Fruit fly (Drosophila melanogaster): ENCODE data around the gene CG7950.
A peak's percentile ranks its signal among the peaks of the same experiment; 100 is the strongest.

The CG7950 gene

DNA sequence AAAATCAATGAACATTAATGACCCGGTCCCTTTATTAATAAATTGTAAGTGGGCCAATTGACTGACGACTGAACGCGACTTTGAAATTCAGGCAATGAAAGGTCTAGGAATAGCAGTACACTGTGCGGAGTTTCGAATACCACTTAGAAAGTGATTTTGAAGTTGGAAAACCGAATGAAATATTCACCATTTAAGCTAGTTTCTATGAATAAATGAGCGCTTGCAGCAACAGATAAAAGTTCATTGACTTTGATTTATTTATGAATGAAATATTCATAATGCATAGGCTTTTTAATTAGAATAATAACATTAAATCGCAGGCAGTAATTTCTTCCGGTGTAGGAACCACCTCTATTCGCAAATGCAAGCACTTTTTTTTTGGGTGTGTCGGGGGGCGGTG is 35.6 kb upstream of the CG7950 start (continued):
- TF ChIP-seq zen (tag; optimal IDR thresholded peaks at IDR 0.05) = no peak
- TF ChIP-seq emc (GFP tag; optimal IDR thresholded peaks at IDR 0.05) = no peak
- no peak for TF ChIP-seq CG1832 (GFP tag; optimal IDR thresholded peaks at IDR 0.05)
- no peak for TF ChIP-seq CG7987 (GFP tag; optimal IDR thresholded peaks at IDR 0.05)
- TF ChIP-seq Hsf (GFP tag; optimal IDR thresholded peaks at IDR 0.05) = no peak
- TF ChIP-seq tup (GFP tag; optimal IDR thresholded peaks at IDR 0.05) = no peak
- TF ChIP-seq CG10979 (tag; optimal IDR thresholded peaks at IDR 0.05) = peak; percentile 10
- TF ChIP-seq unpg (GFP tag; optimal IDR thresholded peaks at IDR 0.05) = peak; percentile 33
- peak; percentile 65 for TF ChIP-seq Drgx (GFP tag; IDR thresholded peaks at IDR 0.05)
- no peak for TF ChIP-seq D (optimal IDR thresholded peaks at IDR 0.05)
- peak; percentile 17 for TF ChIP-seq D (GFP tag; optimal IDR thresholded peaks at IDR 0.05)
- peak; percentile 29 for TF ChIP-seq Xbp1 (GFP tag; optimal IDR thresholded peaks at IDR 0.05)
- no peak for TF ChIP-seq pnt (GFP tag; optimal IDR thresholded peaks at IDR 0.05)
- TF ChIP-seq Taf1 (GFP tag; IDR thresholded peaks at IDR 0.05) = no peak
- peak; percentile 53 for TF ChIP-seq CG11504 (tag; optimal IDR thresholded peaks at IDR 0.05)
- peak; percentile 33 for TF ChIP-seq zf30C (GFP tag; optimal IDR thresholded peaks at IDR 0.05)
- TF ChIP-seq CG17359 (tag; optimal IDR thresholded peaks at IDR 0.05) = peak; percentile 22
- TF ChIP-seq CG17361 (GFP tag; IDR thresholded peaks at IDR 0.05) = 0 out of 3 replicates have a peak, but pooled peaks have one; percentile 16
- TF ChIP-seq dmrt11E (tag; optimal IDR thresholded peaks at IDR 0.05) = peak; percentile 1
- peak; percentile 33 for TF ChIP-seq Oli (tag; optimal IDR thresholded peaks at IDR 0.05)
- peak; percentile 22 for TF ChIP-seq CG7839 (tag; optimal IDR thresholded peaks at IDR 0.05)
- TF ChIP-seq CG12104 (GFP tag; optimal IDR thresholded peaks at IDR 0.05) = no peak
- TF ChIP-seq wek (GFP tag; optimal IDR thresholded peaks at IDR 0.05) = no peak
- no peak for TF ChIP-seq sens (GFP tag)
- no peak for TF ChIP-seq pan (optimal IDR thresholded peaks at IDR 0.05)
- TF ChIP-seq pan (GFP tag; optimal IDR thresholded peaks at IDR 0.05 in 1 of 2, IDR thresholded peaks at IDR 0.05 in 1 of 2) = peak in 1 of 2 experiments; percentile 29
- TF ChIP-seq CG9215 (GFP tag; IDR thresholded peaks at IDR 0.05) = no peak
- peak; percentile 16 for TF ChIP-seq CG13424 (tag; optimal IDR thresholded peaks at IDR 0.05)
- TF ChIP-seq CG30403 (GFP tag; optimal IDR thresholded peaks at IDR 0.05) = peak; percentile 44
- peak; percentile 10 for TF ChIP-seq CG2120 (GFP tag; optimal IDR thresholded peaks at IDR 0.05)
- TF ChIP-seq CoRest (tag; optimal IDR thresholded peaks at IDR 0.05) = peak; percentile 6
- no peak for TF ChIP-seq CG16779 (GFP tag; IDR thresholded peaks at IDR 0.05)
- 0 out of 3 replicates have a peak, but pooled peaks have one; percentile 46 for TF ChIP-seq zfh1 (GFP tag; IDR thresholded peaks at IDR 0.05)
- TF ChIP-seq slp2 (GFP tag; optimal IDR thresholded peaks at IDR 0.05) = no peak
- peak; percentile 10 for TF ChIP-seq CG12155 (GFP tag; optimal IDR thresholded peaks at IDR 0.05)
- no peak for TF ChIP-seq seq (GFP tag; IDR thresholded peaks at IDR 0.05)
- TF ChIP-seq prd (optimal IDR thresholded peaks at IDR 0.05) = no peak
- peak; percentile 47; the same call in 1 of the 3 replicates for TF ChIP-seq prd (GFP tag; IDR thresholded peaks at IDR 0.05)
- peak; percentile 43 for TF ChIP-seq fd96Cb (tag; optimal IDR thresholded peaks at IDR 0.05)
- TF ChIP-seq CG6689 (GFP tag; IDR thresholded peaks at IDR 0.05) = peak; percentile 44; the same call in 1 of the 2 replicates
- no peak for TF ChIP-seq Hmx (GFP tag; optimal IDR thresholded peaks at IDR 0.05)
- peak; percentile 30 for TF ChIP-seq phol (tag; optimal IDR thresholded peaks at IDR 0.05)
- TF ChIP-seq CG18262 (tag; optimal IDR thresholded peaks at IDR 0.05) = peak; percentile 32
- TF ChIP-seq CG8924 (tag; optimal IDR thresholded peaks at IDR 0.05) = peak; percentile 8
- peak; percentile 48; the same call in 1 of the 2 replicates for TF ChIP-seq Xrp1 (GFP tag; IDR thresholded peaks at IDR 0.05)
- no peak for TF ChIP-seq p53 (GFP tag; optimal IDR thresholded peaks at IDR 0.05)
- peak; percentile 2 for TF ChIP-seq CG14710 (tag; optimal IDR thresholded peaks at IDR 0.05)
- TF ChIP-seq CG18599 (GFP tag; optimal IDR thresholded peaks at IDR 0.05) = peak; percentile 45
- TF ChIP-seq ftz-f1 (GFP tag; optimal IDR thresholded peaks at IDR 0.05) = no peak
- TF ChIP-seq CG2678 (tag; optimal IDR thresholded peaks at IDR 0.05) = peak; percentile 38
- TF ChIP-seq CG10366 (GFP tag; IDR thresholded peaks at IDR 0.05) = peak; percentile 16; the same call in 1 of the 2 replicates
- TF ChIP-seq bcd (GFP tag; optimal IDR thresholded peaks at IDR 0.05) = peak; percentile 21
